5 worm cellular contexts compared by ENCODE assay signal in genomic region chrV:20879069-20879667, ce11.
TF ChIP-seq lines count a peak whose summit lies in the region.

Gene unc-80 (plus strand): TSS chrV:20879601.

TF ChIP-seq in whole organism, L1 larva, 84 proteins besides CTCF, POLR2A, EP300 and RAD21 (continued from another document and continues in another):
- no peak for TF ChIP-seq nhr-11 (tag; optimal IDR thresholded peaks at IDR 0.05; lab: Kevin White, UChicago)
- TF ChIP-seq aha-1 (tag; optimal IDR thresholded peaks at IDR 0.05; lab: Kevin White, UChicago) = no peak
- peak; percentile 37 for TF ChIP-seq dsc-1 (tag; optimal IDR thresholded peaks at IDR 0.05; lab: Kevin White, UChicago)
- TF ChIP-seq mdl-1 (tag; optimal IDR thresholded peaks at IDR 0.05; lab: Kevin White, UChicago) = no peak
- no peak for TF ChIP-seq nhr-28 (tag; optimal IDR thresholded peaks at IDR 0.05; lab: Kevin White, UChicago)
- TF ChIP-seq elt-2 (tag; optimal IDR thresholded peaks at IDR 0.05; lab: Kevin White, UChicago) = no peak
- TF ChIP-seq nhr-19 (GFP tag; conservative IDR thresholded peaks at IDR 0.05; lab: Robert Waterston, UW) = no peak
- TF ChIP-seq efl-1 (optimal IDR thresholded peaks at IDR 0.05; lab: Kevin White, UChicago) = peak; percentile 41 to 42
- no peak for TF ChIP-seq efl-1 (GFP tag; optimal IDR thresholded peaks at IDR 0.05 in 1 of 2; lab: Kevin White, UChicago)
- TF ChIP-seq mab-9 (GFP tag; IDR thresholded peaks at IDR 0.05; lab: Robert Waterston, UW) = no peak
- no peak for TF ChIP-seq ceh-88 (GFP tag; IDR thresholded peaks at IDR 0.05; lab: Robert Waterston, UW)
- no peak for TF ChIP-seq alr-1 (tag; optimal IDR thresholded peaks at IDR 0.05; lab: Kevin White, UChicago; ENCODE audit: borderline replicate concordance)
- TF ChIP-seq zip-4 (GFP tag; optimal IDR thresholded peaks at IDR 0.05; lab: Kevin White, UChicago) = no peak
- no peak for TF ChIP-seq ztf-11 (tag; optimal IDR thresholded peaks at IDR 0.05; lab: Kevin White, UChicago)
- TF ChIP-seq snpc-4 (tag; optimal IDR thresholded peaks at IDR 0.05; lab: Kevin White, UChicago) = peak; percentile 14
- TF ChIP-seq jun-1 (tag; optimal IDR thresholded peaks at IDR 0.05; lab: Kevin White, UChicago) = no peak
- TF ChIP-seq sptf-1 (tag; optimal IDR thresholded peaks at IDR 0.05; lab: Kevin White, UChicago) = no peak
- peak; percentile 30 for TF ChIP-seq rnt-1 (tag; optimal IDR thresholded peaks at IDR 0.05; lab: Kevin White, UChicago)
- no peak for TF ChIP-seq unc-30 (tag; optimal IDR thresholded peaks at IDR 0.05; lab: Kevin White, UChicago)
- TF ChIP-seq lin-14 (GFP tag; optimal IDR thresholded peaks at IDR 0.05; lab: Kevin White, UChicago) = peak; percentile 91
- TF ChIP-seq fkh-8 (tag; optimal IDR thresholded peaks at IDR 0.05; lab: Kevin White, UChicago) = peak; percentile 25
- no peak for TF ChIP-seq pag-3 (tag; optimal IDR thresholded peaks at IDR 0.05; lab: Kevin White, UChicago; ENCODE audit: borderline replicate concordance, insufficient read depth)
- no peak for TF ChIP-seq mef-2 (tag; optimal IDR thresholded peaks at IDR 0.05; lab: Kevin White, UChicago)
- TF ChIP-seq vab-15 (tag; optimal IDR thresholded peaks at IDR 0.05; lab: Kevin White, UChicago) = no peak
- no peak for TF ChIP-seq tlp-1 (tag; optimal IDR thresholded peaks at IDR 0.05; lab: Kevin White, UChicago)
- no peak for TF ChIP-seq ces-1 (GFP tag; optimal IDR thresholded peaks at IDR 0.05; lab: Kevin White, UChicago)
- no peak for TF ChIP-seq nhr-12 (tag; optimal IDR thresholded peaks at IDR 0.05; lab: Kevin White, UChicago)

TF ChIP-seq in whole organism, L2 larva, 48 proteins besides CTCF, POLR2A, EP300 and RAD21 (continued from another document and continues in another):
- TF ChIP-seq mbf-1 (tag; optimal IDR thresholded peaks at IDR 0.05; lab: Kevin White, UChicago) (no peak), nhr-23 (tag; optimal IDR thresholded peaks at IDR 0.05; lab: Kevin White, UChicago) (no peak), aly-2 (tag; optimal IDR thresholded peaks at IDR 0.05; lab: Kevin White, UChicago) (no peak), nhr-6 (tag; optimal IDR thresholded peaks at IDR 0.05; lab: Kevin White, UChicago) (peak; percentile 37), elt-1 (tag; optimal IDR thresholded peaks at IDR 0.05; lab: Kevin White, UChicago) (no peak), egl-27 (tag; optimal IDR thresholded peaks at IDR 0.05; lab: Kevin White, UChicago) (peak; percentile 44), nhr-237 (tag; optimal IDR thresholded peaks at IDR 0.05; lab: Kevin White, UChicago) (no peak), ama-1 (optimal IDR thresholded peaks at IDR 0.05; lab: Kevin White, UChicago) (no peak), sma-9 (GFP tag; optimal IDR thresholded peaks at IDR 0.05; lab: Kevin White, UChicago) (peak; percentile 62), sma-9 (tag; optimal IDR thresholded peaks at IDR 0.05; lab: Kevin White, UChicago) (no peak), F13H6.1 (tag; optimal IDR thresholded peaks at IDR 0.05; lab: Kevin White, UChicago) (peak; percentile 42), ztf-11 (tag; optimal IDR thresholded peaks at IDR 0.05; lab: Kevin White, UChicago) (no peak), sma-3 (GFP tag; optimal IDR thresholded peaks at IDR 0.05; lab: Kevin White, UChicago) (no peak), nhr-11 (tag; optimal IDR thresholded peaks at IDR 0.05; lab: Kevin White, UChicago) (no peak), nhr-12 (tag; optimal IDR thresholded peaks at IDR 0.05; lab: Kevin White, UChicago) (no peak), Y55F3AM.14 (GFP tag; optimal IDR thresholded peaks at IDR 0.05; lab: Kevin White, UChicago) (no peak), lin-13 (GFP tag; optimal IDR thresholded peaks at IDR 0.05; lab: Kevin White, UChicago) (peak; percentile 36), unc-55 (GFP tag; optimal IDR thresholded peaks at IDR 0.05; lab: Kevin White, UChicago) (peak; percentile 91), alr-1 (tag; optimal IDR thresholded peaks at IDR 0.05; lab: Kevin White, UChicago) (no peak), ceh-82 (tag; optimal IDR thresholded peaks at IDR 0.05; lab: Kevin White, UChicago) (no peak), sem-4 (tag; optimal IDR thresholded peaks at IDR 0.05; lab: Kevin White, UChicago) (peak; percentile 13), unc-62 (GFP tag; optimal IDR thresholded peaks at IDR 0.05; lab: Kevin White, UChicago) (no peak), fos-1 (tag; optimal IDR thresholded peaks at IDR 0.05; lab: Kevin White, UChicago) (no peak), dmd-4 (tag; optimal IDR thresholded peaks at IDR 0.05; lab: Kevin White, UChicago) (no peak), nhr-129 (tag; optimal IDR thresholded peaks at IDR 0.05; lab: Kevin White, UChicago) (peak; percentile 61), blmp-1 (tag; optimal IDR thresholded peaks at IDR 0.05; lab: Kevin White, UChicago; ENCODE audit: insufficient read depth) (no peak), lin-39 (tag; optimal IDR thresholded peaks at IDR 0.05; lab: Kevin White, UChicago) (no peak), elt-3 (tag; optimal IDR thresholded peaks at IDR 0.05; lab: Kevin White, UChicago) (no peak), lin-11 (tag; optimal IDR thresholded peaks at IDR 0.05; lab: Kevin White, UChicago) (no peak)

TF ChIP-seq in whole organism, L3 larva, 47 proteins besides CTCF, POLR2A, EP300 and RAD21 (continued from another document):
- TF ChIP-seq jun-1 (tag; optimal IDR thresholded peaks at IDR 0.05; lab: Kevin White, UChicago) (no peak), tbx-2 (tag; optimal IDR thresholded peaks at IDR 0.05; lab: Kevin White, UChicago) (peak; percentile 5)

TF ChIP-seq in whole organism, L4 larva, 104 proteins besides CTCF, POLR2A, EP300 and RAD21 (continued from another document):
- TF ChIP-seq ctbp-1 (GFP tag; IDR thresholded peaks at IDR 0.05; lab: Robert Waterston, UW) = peak; percentile 38; the same call in 1 of the 2 replicates

TF ChIP-seq in whole organism, late embryonic, 69 proteins besides CTCF, POLR2A, EP300 and RAD21 (continued from another document):
- TF ChIP-seq unc-3 (GFP tag; conservative IDR thresholded peaks at IDR 0.05; lab: Robert Waterston, UW) = no peak
- peak; percentile 54 for TF ChIP-seq unc-3 (tag; optimal IDR thresholded peaks at IDR 0.05; lab: Kevin White, UChicago)
- TF ChIP-seq T23F11.4 (GFP tag; optimal IDR thresholded peaks at IDR 0.05; lab: Kevin White, UChicago) = no peak
- TF ChIP-seq ceh-31 (tag; optimal IDR thresholded peaks at IDR 0.05; lab: Kevin White, UChicago) = peak; percentile 64
- no peak for TF ChIP-seq odd-2 (tag; optimal IDR thresholded peaks at IDR 0.05; lab: Kevin White, UChicago)
- TF ChIP-seq pqm-1 (tag; optimal IDR thresholded peaks at IDR 0.05; lab: Kevin White, UChicago) = no peak
